Worm (Caenorhabditis elegans): ENCODE measurements around the gene tag-293.

DNA sequence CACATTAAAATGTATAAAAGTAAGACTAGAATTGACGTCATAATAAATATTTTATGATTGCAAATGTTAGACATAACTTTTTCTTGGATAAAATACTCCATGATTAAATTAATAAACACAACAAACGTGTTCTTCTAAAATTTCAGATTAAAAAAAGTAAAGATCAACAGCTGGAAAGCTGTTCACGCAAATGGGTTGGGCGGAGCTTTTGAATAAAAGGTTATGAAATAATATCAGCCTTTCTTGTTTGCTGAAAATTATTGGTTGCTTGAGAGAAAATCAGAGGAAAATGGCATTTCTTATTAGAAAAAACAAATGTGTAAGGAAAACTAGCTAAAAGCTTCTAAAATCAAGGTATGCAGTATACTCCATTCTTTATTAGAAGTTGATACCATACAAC lies 32.4 kb upstream of the tag-293 start, which contains the start of gene C02H6.3:
- TF ChIP-seq snpc-4 (tag; optimal IDR thresholded peaks at IDR 0.05) (no peak), ztf-11 (tag; optimal IDR thresholded peaks at IDR 0.05) (no peak), lin-13 (tag; optimal IDR thresholded peaks at IDR 0.05) (no peak), pha-4 (tag; optimal IDR thresholded peaks at IDR 0.05) (no peak), nhr-76 (tag; optimal IDR thresholded peaks at IDR 0.05) (no peak), unc-39 (tag; optimal IDR thresholded peaks at IDR 0.05) (no peak), ces-1 (GFP tag; optimal IDR thresholded peaks at IDR 0.05) (no peak), nhr-28 (tag; optimal IDR thresholded peaks at IDR 0.05) (no peak), mab-5 (tag; optimal IDR thresholded peaks at IDR 0.05) (no peak), ham-2 (GFP tag; optimal IDR thresholded peaks at IDR 0.05) (no peak), nhr-12 (tag; optimal IDR thresholded peaks at IDR 0.05) (no peak)
